Fruit fly (Drosophila melanogaster): Measurements from ENCODE around the gene Ssl2.

DNA sequence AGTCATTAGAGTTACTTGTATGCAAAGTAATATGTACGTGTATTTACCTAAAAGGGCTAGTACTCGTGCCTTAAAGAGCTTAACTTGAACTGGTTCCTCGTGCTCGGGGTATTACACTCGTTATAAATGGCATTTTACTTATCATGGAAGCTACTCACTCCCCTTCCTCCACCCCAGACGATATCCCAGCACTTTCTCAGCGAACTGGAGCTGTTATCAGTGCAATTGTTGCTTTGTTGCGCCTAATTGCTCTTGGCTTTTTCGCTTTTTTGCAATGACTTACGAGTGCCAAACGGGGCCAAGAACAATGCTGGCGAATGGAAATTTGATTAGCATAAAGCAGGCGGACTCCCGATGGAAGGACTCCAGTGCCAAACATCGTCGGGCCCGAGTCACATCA is 34.6 kb upstream of the Ssl2 start:
- TF ChIP-seq CG8478 (optimal IDR thresholded peaks at IDR 0.05) (no peak), pan (optimal IDR thresholded peaks at IDR 0.05) (no peak), psq (optimal IDR thresholded peaks at IDR 0.05) (no peak), EcR (GFP tag; optimal IDR thresholded peaks at IDR 0.05) (no peak)
